Fruit fly (Drosophila melanogaster): Measurements from ENCODE around the gene CG5001.

The CG5001 gene

dm6 chr2L:1185642-1186497, at the start of gene CG5001 (continued):
- peak; percentile 82 for TF ChIP-seq CG7556 (GFP tag; optimal IDR thresholded peaks at IDR 0.05)
- peak; percentile 61 for TF ChIP-seq CG13775 (GFP tag; optimal IDR thresholded peaks at IDR 0.05)
- no peak for TF ChIP-seq vnd (GFP tag; IDR thresholded peaks at IDR 0.05; ENCODE audit: partially characterized antibody)
- TF ChIP-seq CG4730 (GFP tag; IDR thresholded peaks at IDR 0.05): peak; percentile 82
- TF ChIP-seq Lhr (GFP tag; optimal IDR thresholded peaks at IDR 0.05): peak; percentile 19
- TF ChIP-seq CG12942 (GFP tag; optimal IDR thresholded peaks at IDR 0.05): peak; percentile 73
- no peak for TF ChIP-seq tna (GFP tag; IDR thresholded peaks at IDR 0.05; ENCODE audit: partially characterized antibody)
- no peak for TF ChIP-seq hb (GFP tag; IDR thresholded peaks at IDR 0.05; ENCODE audit: partially characterized antibody)
- peak; percentile 92 for TF ChIP-seq Blimp-1 (GFP tag; optimal IDR thresholded peaks at IDR 0.05)
- peak; percentile 50 for TF ChIP-seq pnt (GFP tag; optimal IDR thresholded peaks at IDR 0.05)
- no peak for TF ChIP-seq Lim3 (GFP tag; IDR thresholded peaks at IDR 0.05)
- peak; percentile 57 for TF ChIP-seq CG18011 (GFP tag; optimal IDR thresholded peaks at IDR 0.05)
- peak; percentile 56 for TF ChIP-seq Side (GFP tag; optimal IDR thresholded peaks at IDR 0.05)
- TF ChIP-seq gt (GFP tag; IDR thresholded peaks at IDR 0.05): peak; percentile 47; the same call in 1 of the 2 replicates
- peak; percentile 84 for TF ChIP-seq ttk (GFP tag; IDR thresholded peaks at IDR 0.05)
- TF ChIP-seq disco-r (GFP tag; optimal IDR thresholded peaks at IDR 0.05): no peak
- TF ChIP-seq CG10366 (GFP tag; IDR thresholded peaks at IDR 0.05): peak; percentile 84
- peak; percentile 88 for TF ChIP-seq phol (tag; optimal IDR thresholded peaks at IDR 0.05)
- TF ChIP-seq vvl (GFP tag; IDR thresholded peaks at IDR 0.05): peak; percentile 96
- peak; percentile 54 for TF ChIP-seq CG7987 (GFP tag; optimal IDR thresholded peaks at IDR 0.05)
- TF ChIP-seq CG4707 (GFP tag; optimal IDR thresholded peaks at IDR 0.05): peak; percentile 70
- peak; percentile 82 for TF ChIP-seq al (GFP tag; IDR thresholded peaks at IDR 0.05)
- TF ChIP-seq crc (GFP tag; optimal IDR thresholded peaks at IDR 0.05): peak; percentile 34
- no peak for TF ChIP-seq D (optimal IDR thresholded peaks at IDR 0.05)
- no peak for TF ChIP-seq D (GFP tag; optimal IDR thresholded peaks at IDR 0.05)
- peak; percentile 57 for TF ChIP-seq Hand (GFP tag; optimal IDR thresholded peaks at IDR 0.05)
- peak; percentile 54 for TF ChIP-seq nom (GFP tag; optimal IDR thresholded peaks at IDR 0.05)
- no peak for TF ChIP-seq CG8478 (optimal IDR thresholded peaks at IDR 0.05)
- peak; percentile 84 for TF ChIP-seq sisA (GFP tag; IDR thresholded peaks at IDR 0.05)
- peak; percentile 34 for TF ChIP-seq CG8290 (GFP tag; optimal IDR thresholded peaks at IDR 0.05)
- peak in 1 of 2 experiments; percentile 91 for TF ChIP-seq CG8290 (tag; optimal IDR thresholded peaks at IDR 0.05)
- peak; percentile 91 for TF ChIP-seq CG17829 (tag; optimal IDR thresholded peaks at IDR 0.05)
- no peak for TF ChIP-seq CG7745 (tag; optimal IDR thresholded peaks at IDR 0.05)
- TF ChIP-seq inv (GFP tag; IDR thresholded peaks at IDR 0.05; ENCODE audit: partially characterized antibody): peak; percentile 24; the same call in 1 of the 2 replicates
- TF ChIP-seq CG3407 (GFP tag; optimal IDR thresholded peaks at IDR 0.05): no peak
- no peak for TF ChIP-seq sqz (GFP tag; optimal IDR thresholded peaks at IDR 0.05)
- peak; percentile 68 for TF ChIP-seq Oaz (GFP tag; IDR thresholded peaks at IDR 0.05)
- peak; percentile 23 for TF ChIP-seq stwl (tag; optimal IDR thresholded peaks at IDR 0.05)
- TF ChIP-seq Pdp1 (GFP tag; optimal IDR thresholded peaks at IDR 0.05): peak; percentile 62 to 90
- peak; percentile 84 for TF ChIP-seq CG10979 (tag; optimal IDR thresholded peaks at IDR 0.05)
- no peak for TF ChIP-seq NC2α (GFP tag; optimal IDR thresholded peaks at IDR 0.05)
- peak; percentile 94 for TF ChIP-seq Awh (GFP tag; IDR thresholded peaks at IDR 0.05)
- peak; percentile 73 for TF ChIP-seq caup (GFP tag; optimal IDR thresholded peaks at IDR 0.05; ENCODE audit: severe bottlenecking)
- TF ChIP-seq CG3995 (GFP tag; optimal IDR thresholded peaks at IDR 0.05): peak; percentile 30
- peak; percentile 80 for TF ChIP-seq CG6765 (GFP tag; optimal IDR thresholded peaks at IDR 0.05)
- TF ChIP-seq CG12769 (tag; optimal IDR thresholded peaks at IDR 0.05): peak; percentile 90
- peak; percentile 54 for TF ChIP-seq CG32767 (GFP tag; IDR thresholded peaks at IDR 0.05)
- peak; percentile 73 for TF ChIP-seq CG1602 (GFP tag; optimal IDR thresholded peaks at IDR 0.05)
- peak; percentile 33 for TF ChIP-seq her (GFP tag; optimal IDR thresholded peaks at IDR 0.05)

Measured in whole organism, embryonic.